Fruit fly (Drosophila melanogaster) whole organism, wandering third instar larva: ENCODE data around the gene Set2.

ENCODE experiments used
- Abd-B ChIP-seq: fragments of >200 bp; optimal IDR thresholded peaks from 2 replicates; lab custom pipeline; 2017; ENCODE audit warnings: missing biosample characterization, missing genetic modification characterization
- Dfd ChIP-seq: fragments of >200 bp; optimal IDR thresholded peaks from 2 replicates; lab custom pipeline; 2017; ENCODE audit warnings: missing biosample characterization, missing genetic modification characterization
- Hnf4 ChIP-seq: fragments of 200-800 bp; sonication (Bioruptor generic); optimal IDR thresholded peaks from 2 replicates; lab custom pipeline; 2016; ENCODE audit warnings: missing biosample characterization, mild to moderate bottlenecking, missing genetic modification characterization
- Hr78 ChIP-seq: fragments of >200 bp; optimal IDR thresholded peaks from 2 replicates; lab custom pipeline; 2017; ENCODE audit warnings: missing biosample characterization, missing genetic modification characterization
- Mio ChIP-seq: sonication (Bioruptor generic); optimal IDR thresholded peaks from 2 replicates; lab custom pipeline; 2016; ENCODE audit warnings: missing biosample characterization, missing genetic modification characterization
- OdsH ChIP-seq: fragments of 200-800 bp; sonication (Bioruptor generic); optimal IDR thresholded peaks from 2 replicates; lab custom pipeline; 2016; ENCODE audit warnings: missing biosample characterization, mild to moderate bottlenecking, missing genetic modification characterization
- br ChIP-seq: fragments of 200-800 bp; sonication (Bioruptor generic); optimal IDR thresholded peaks from 2 replicates; lab custom pipeline; 2016; ENCODE audit warnings: missing biosample characterization, missing genetic modification characterization
- h ChIP-seq: fragments of 200-800 bp; sonication (Bioruptor generic); optimal IDR thresholded peaks from 3 replicates; lab custom pipeline; 2016; ENCODE audit warnings: missing biosample characterization, mild to moderate bottlenecking, missing genetic modification characterization
- usp ChIP-seq: fragments of >200 bp; optimal IDR thresholded peaks from 2 replicates; lab custom pipeline; 2017; ENCODE audit warnings: missing biosample characterization, missing genetic modification characterization
- woc ChIP-seq: sonication (Bioruptor generic); optimal IDR thresholded peaks from 2 replicates; lab custom pipeline; 2016; ENCODE audit warnings: missing biosample characterization, mild to moderate bottlenecking, missing genetic modification characterization

DNA sequence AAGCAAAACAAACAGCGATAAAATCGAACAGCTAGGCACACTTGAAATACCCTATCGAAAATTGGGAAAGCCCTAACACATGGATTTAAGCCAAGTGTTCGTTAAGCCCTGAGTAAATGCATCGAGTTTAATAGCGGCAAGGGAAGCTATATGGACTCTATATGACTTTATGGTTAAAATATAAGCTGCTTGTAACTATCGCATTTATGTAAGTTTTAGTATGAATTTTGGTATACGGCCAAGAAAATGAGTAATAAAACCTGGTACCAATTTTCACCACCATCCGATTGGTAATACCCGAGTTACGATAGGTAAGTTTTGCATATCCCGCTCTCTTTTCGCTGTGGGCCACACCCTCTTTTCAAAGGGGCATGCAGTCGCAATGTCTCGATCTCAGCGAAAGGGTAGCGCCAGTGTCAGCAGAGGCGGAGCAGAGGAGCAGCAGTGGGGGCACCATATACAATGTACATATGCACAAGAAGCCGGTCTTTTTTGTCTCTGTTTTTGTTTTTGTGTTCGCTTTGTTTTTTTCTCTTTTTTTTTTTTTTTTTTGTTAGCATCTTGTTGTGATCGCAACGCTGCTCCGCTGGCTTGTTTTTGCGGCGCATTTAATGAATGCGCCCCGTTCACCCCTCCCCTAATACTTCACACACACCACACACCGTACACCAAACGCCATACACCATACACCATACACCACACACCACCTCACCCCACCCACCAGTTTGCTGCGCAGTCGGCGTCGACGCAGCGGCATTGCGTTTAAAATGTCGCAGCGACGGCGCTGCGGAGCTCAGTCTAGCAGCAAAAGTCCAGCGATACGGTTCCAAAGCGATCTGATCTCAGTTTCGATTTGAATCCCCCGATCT is 8.8 kb upstream of the Set2 start, which contains the start of gene GstT4:
- peak; percentile 95 for TF ChIP-seq woc (GFP tag; lab: Kevin White, UChicago)
- TF ChIP-seq Dfd, result no peak
- no peak for TF ChIP-seq Abd-B (GFP tag; lab: Kevin White, UChicago)
- TF ChIP-seq OdsH (GFP tag; lab: Kevin White, UChicago), result peak; percentile 80
- TF ChIP-seq Hr78 (GFP tag; lab: Kevin White, UChicago), result no peak
- no peak for TF ChIP-seq usp
- peak; percentile 87 for TF ChIP-seq br
- TF ChIP-seq h (GFP tag; lab: Kevin White, UChicago), result peak; percentile 86
- peak; percentile 90 for TF ChIP-seq Hnf4 (GFP tag; lab: Kevin White, UChicago)
- peak; percentile 54 for TF ChIP-seq Mio (GFP tag; lab: Kevin White, UChicago)
